Worm (Caenorhabditis elegans) whole organism, midembryonic: Measurements from ENCODE around the gene M162.5.

ENCODE experiments used
- cog-1 ChIP-seq: sonication (generic microtip); optimal IDR thresholded peaks from 2 replicates; lab custom pipeline; 2016; ENCODE audit warnings: missing genetic modification characterization, missing compliant biosample characterization
- flt-1 ChIP-seq: fragments of 200-800 bp; sonication (Bioruptor generic); IDR thresholded peaks from 2 replicates; pipeline ENCODE4 v1.3.6; 2022; ENCODE audit warnings: missing genetic modification characterization, missing compliant biosample characterization
- klf-2 ChIP-seq: fragments of 200-800 bp; sonication (Bioruptor generic); conservative IDR thresholded peaks from 2 replicates; pipeline ENCODE4 v1.3.6; 2022; ENCODE audit warnings: missing genetic modification reagents, missing genetic modification characterization, missing compliant biosample characterization
- tab-1 ChIP-seq: fragments of 200-800 bp; sonication (Bioruptor generic); IDR thresholded peaks from 2 replicates; pipeline ENCODE4 v1.3.6; 2022; ENCODE audit warnings: missing genetic modification characterization, missing compliant biosample characterization
- ztf-23 ChIP-seq: fragments of 200-800 bp; sonication (Bioruptor generic); IDR thresholded peaks from 2 replicates; pipeline ENCODE4 v1.3.6; 2022; ENCODE audit warnings: missing genetic modification reagents, missing genetic modification characterization, missing compliant biosample characterization

DNA sequence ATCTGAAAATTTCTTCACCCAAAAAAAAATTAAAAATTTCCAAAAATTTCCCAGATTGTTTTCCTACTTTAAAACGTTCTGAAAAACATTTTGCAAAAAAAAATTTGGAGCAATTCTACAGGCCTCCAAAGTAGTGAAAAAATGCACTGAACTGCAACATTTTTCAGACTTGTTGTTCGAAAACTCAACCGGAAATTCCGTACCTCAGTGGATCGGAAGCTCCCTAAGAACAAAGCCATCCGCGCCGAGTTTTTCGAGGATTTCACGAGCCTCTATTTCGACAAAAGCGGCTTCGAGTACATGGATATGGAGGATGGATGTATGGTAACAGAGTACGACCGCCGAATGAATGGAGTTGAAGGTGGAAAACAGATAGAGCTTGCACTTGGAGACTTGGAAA lies 22.7 kb upstream of the M162.5 start, which contains the start of gene fbxa-131:
- no peak for TF ChIP-seq klf-2 (GFP tag; lab: Robert Waterston, UW)
- TF ChIP-seq cog-1 (tag; lab: Kevin White, UChicago): no peak
- no peak for TF ChIP-seq tab-1
- TF ChIP-seq ztf-23 (GFP tag; lab: Robert Waterston, UW): no peak
- no peak for TF ChIP-seq flt-1
